Fruit fly (Drosophila melanogaster): ENCODE data around the gene alpha4GT1.

alpha4GT1 gene

dm6 chr2L:2987681-2988381, 35.1 kb downstream of the alpha4GT1 start, which contains the start of the genes Chd1 and Bem46 (continued):
- peak; percentile 44 for TF ChIP-seq pfk (GFP tag; optimal IDR thresholded peaks at IDR 0.05)
- TF ChIP-seq CG10209 (GFP tag; optimal IDR thresholded peaks at IDR 0.05), result peak; percentile 83
- peak; percentile 70 for TF ChIP-seq Max (GFP tag; optimal IDR thresholded peaks at IDR 0.05)
- TF ChIP-seq usp (GFP tag; optimal IDR thresholded peaks at IDR 0.05), result no peak
- peak; percentile 18 for TF ChIP-seq Side (GFP tag; optimal IDR thresholded peaks at IDR 0.05)
- TF ChIP-seq Sox102F (GFP tag; optimal IDR thresholded peaks at IDR 0.05), result no peak
- peak; percentile 60 for TF ChIP-seq CG6813 (GFP tag; optimal IDR thresholded peaks at IDR 0.05)
- 0 out of 3 replicates have a peak, but pooled peaks have one; percentile 23 for TF ChIP-seq knrl (GFP tag; IDR thresholded peaks at IDR 0.05; ENCODE audit: partially characterized antibody)
- TF ChIP-seq CG6791 (GFP tag; IDR thresholded peaks at IDR 0.05; ENCODE audit: partially characterized antibody), result peak; percentile 29; the same call in 1 of the 3 replicates
- TF ChIP-seq zf30C (GFP tag; optimal IDR thresholded peaks at IDR 0.05), result no peak
- no peak for TF ChIP-seq hbn (GFP tag; IDR thresholded peaks at IDR 0.05; ENCODE audit: partially characterized antibody)
- no peak for TF ChIP-seq Dp (GFP tag; optimal IDR thresholded peaks at IDR 0.05)
- peak; percentile 91 for TF ChIP-seq Xbp1 (GFP tag; optimal IDR thresholded peaks at IDR 0.05)
- peak; percentile 61 for TF ChIP-seq maf-S (GFP tag; optimal IDR thresholded peaks at IDR 0.05)
- peak; percentile 71 for TF ChIP-seq CG18476 (GFP tag; optimal IDR thresholded peaks at IDR 0.05)
- peak; percentile 85 for TF ChIP-seq lilli (GFP tag; optimal IDR thresholded peaks at IDR 0.05)
- no peak for TF ChIP-seq sd (tag; optimal IDR thresholded peaks at IDR 0.05)
- TF ChIP-seq HmgD (GFP tag; optimal IDR thresholded peaks at IDR 0.05), result no peak
- TF ChIP-seq danr (GFP tag; IDR thresholded peaks at IDR 0.05), result peak; percentile 74; the same call in 1 of the 2 replicates
- TF ChIP-seq C15 (GFP tag; IDR thresholded peaks at IDR 0.05), result no peak
- no peak for TF ChIP-seq CG1832 (GFP tag; optimal IDR thresholded peaks at IDR 0.05)
- TF ChIP-seq D (optimal IDR thresholded peaks at IDR 0.05), result no peak
- TF ChIP-seq D (GFP tag; optimal IDR thresholded peaks at IDR 0.05), result peak; percentile 70
- peak; percentile 75 for TF ChIP-seq pho (GFP tag; optimal IDR thresholded peaks at IDR 0.05)
- TF ChIP-seq fd3F (GFP tag; optimal IDR thresholded peaks at IDR 0.05), result peak; percentile 84
- TF ChIP-seq Atf3 (GFP tag; optimal IDR thresholded peaks at IDR 0.05), result peak; percentile 61
- TF ChIP-seq Hr39 (optimal IDR thresholded peaks at IDR 0.05), result no peak
- TF ChIP-seq slou (GFP tag; optimal IDR thresholded peaks at IDR 0.05), result peak; percentile 82
- TF ChIP-seq mirr (GFP tag; optimal IDR thresholded peaks at IDR 0.05), result peak; percentile 15
- peak; percentile 75 for TF ChIP-seq fu2 (GFP tag; optimal IDR thresholded peaks at IDR 0.05)
- no peak for TF ChIP-seq Bgb (GFP tag; IDR thresholded peaks at IDR 0.05; ENCODE audit: partially characterized antibody)
- TF ChIP-seq CG4360 (GFP tag; IDR thresholded peaks at IDR 0.05), result 0 out of 2 replicates have a peak, but pooled peaks have one; percentile 36
- peak; percentile 10 for TF ChIP-seq MESR4 (GFP tag; optimal IDR thresholded peaks at IDR 0.05)
- TF ChIP-seq HLHmδ (GFP tag; optimal IDR thresholded peaks at IDR 0.05), result no peak
- TF ChIP-seq Sin3A (optimal IDR thresholded peaks at IDR 0.05), result peak; percentile 59
- no peak for TF ChIP-seq CG34376 (GFP tag; optimal IDR thresholded peaks at IDR 0.05)
- TF ChIP-seq fd96Cb (tag; optimal IDR thresholded peaks at IDR 0.05), result peak; percentile 84
- peak; percentile 65; the same call in 1 of the 2 replicates for TF ChIP-seq dimm (GFP tag; IDR thresholded peaks at IDR 0.05)
- peak; percentile 27 for TF ChIP-seq gro (GFP tag; optimal IDR thresholded peaks at IDR 0.05)
- peak; percentile 81 for TF ChIP-seq twi (tag; optimal IDR thresholded peaks at IDR 0.05)
- peak; percentile 88 for TF ChIP-seq CG7839 (tag; optimal IDR thresholded peaks at IDR 0.05)
- peak; percentile 27; the same call in 1 of the 3 replicates for TF ChIP-seq CG16813 (GFP tag; IDR thresholded peaks at IDR 0.05; ENCODE audit: partially characterized antibody)
- peak; percentile 46 for TF ChIP-seq Spps (tag; optimal IDR thresholded peaks at IDR 0.05)
- no peak for TF ChIP-seq CG13287 (GFP tag; IDR thresholded peaks at IDR 0.05; ENCODE audit: partially characterized antibody)
- peak; percentile 53; the same call in 1 of the 2 replicates for TF ChIP-seq aop (GFP tag; IDR thresholded peaks at IDR 0.05)
- peak; percentile 74 for TF ChIP-seq HmgZ (tag; optimal IDR thresholded peaks at IDR 0.05)
- TF ChIP-seq Ada2b (GFP tag; IDR thresholded peaks at IDR 0.05), result peak; percentile 73
- peak; percentile 58 for TF ChIP-seq eyg (GFP tag; optimal IDR thresholded peaks at IDR 0.05)
- peak; percentile 52 for TF ChIP-seq oc (tag; optimal IDR thresholded peaks at IDR 0.05)

Data from whole organism, embryonic.